Worm (Caenorhabditis elegans): ENCODE data around the gene Y47D7A.19.

DNA sequence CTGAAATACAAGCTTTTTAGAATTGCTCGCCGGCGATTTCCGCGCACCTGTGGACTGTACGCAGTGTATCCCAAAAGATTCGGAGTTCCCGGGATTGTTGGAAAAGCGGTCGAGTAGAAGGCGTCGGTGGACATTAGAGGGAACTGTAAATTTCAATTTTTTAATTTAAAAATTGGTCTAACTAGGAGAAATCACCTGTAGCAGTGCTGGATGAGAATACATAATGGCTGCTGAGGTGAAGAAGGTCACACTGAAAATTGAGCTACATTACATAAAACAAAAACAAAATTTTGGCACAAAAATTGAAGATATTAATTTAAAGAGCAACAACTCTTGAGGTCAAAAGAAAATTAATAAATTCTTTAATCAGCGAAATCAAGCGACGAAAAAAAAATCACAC, 49.5 kb upstream of the Y47D7A.19 start, which contains the start of gene neg-1:
- TF ChIP-seq nhr-28 (tag; optimal IDR thresholded peaks at IDR 0.05) (no peak), elt-3 (tag; optimal IDR thresholded peaks at IDR 0.05) (no peak), pha-4 (tag; optimal IDR thresholded peaks at IDR 0.05) (no peak), lsy-2 (tag; optimal IDR thresholded peaks at IDR 0.05) (no peak), flh-1 (GFP tag; optimal IDR thresholded peaks at IDR 0.05) (no peak), nhr-237 (tag; optimal IDR thresholded peaks at IDR 0.05) (no peak), elt-1 (tag; optimal IDR thresholded peaks at IDR 0.05; ENCODE audit: borderline replicate concordance, insufficient read depth) (no peak), sptf-1 (tag; optimal IDR thresholded peaks at IDR 0.05) (no peak), mls-2 (tag; optimal IDR thresholded peaks at IDR 0.05) (no peak), nhr-12 (tag; optimal IDR thresholded peaks at IDR 0.05) (no peak), lin-32 (GFP tag; optimal IDR thresholded peaks at IDR 0.05) (no peak), mep-1 (tag; optimal IDR thresholded peaks at IDR 0.05) (no peak), unc-62 (GFP tag; optimal IDR thresholded peaks at IDR 0.05) (no peak), ztf-11 (tag; optimal IDR thresholded peaks at IDR 0.05) (no peak)
